Worm (Caenorhabditis elegans): ENCODE results near the gene try-9.

ce11 chrII:4378195-4378594 lies 10.2 kb downstream of the try-9 start, which contains the start of gene B0286.1:
- TF ChIP-seq hlh-12 (tag; optimal IDR thresholded peaks at IDR 0.05) (no peak), ama-1 (optimal IDR thresholded peaks at IDR 0.05) (no peak), ama-1 (GFP tag; optimal IDR thresholded peaks at IDR 0.05) (no peak), cebp-1 (GFP tag; IDR thresholded peaks at IDR 0.05) (no peak), cebp-1 (tag; optimal IDR thresholded peaks at IDR 0.05) (no peak), Y67H2A.10 (GFP tag; conservative IDR thresholded peaks at IDR 0.05) (no peak), B0019.2 (GFP tag; conservative IDR thresholded peaks at IDR 0.05) (no peak), lag-1 (GFP tag; IDR thresholded peaks at IDR 0.05) (no peak)

Data from whole organism, young adult.